Fruit fly (Drosophila melanogaster): ENCODE data around the gene p.
A peak's percentile ranks its signal among the peaks of the same experiment; 100 is the strongest.

Gene p

DNA sequence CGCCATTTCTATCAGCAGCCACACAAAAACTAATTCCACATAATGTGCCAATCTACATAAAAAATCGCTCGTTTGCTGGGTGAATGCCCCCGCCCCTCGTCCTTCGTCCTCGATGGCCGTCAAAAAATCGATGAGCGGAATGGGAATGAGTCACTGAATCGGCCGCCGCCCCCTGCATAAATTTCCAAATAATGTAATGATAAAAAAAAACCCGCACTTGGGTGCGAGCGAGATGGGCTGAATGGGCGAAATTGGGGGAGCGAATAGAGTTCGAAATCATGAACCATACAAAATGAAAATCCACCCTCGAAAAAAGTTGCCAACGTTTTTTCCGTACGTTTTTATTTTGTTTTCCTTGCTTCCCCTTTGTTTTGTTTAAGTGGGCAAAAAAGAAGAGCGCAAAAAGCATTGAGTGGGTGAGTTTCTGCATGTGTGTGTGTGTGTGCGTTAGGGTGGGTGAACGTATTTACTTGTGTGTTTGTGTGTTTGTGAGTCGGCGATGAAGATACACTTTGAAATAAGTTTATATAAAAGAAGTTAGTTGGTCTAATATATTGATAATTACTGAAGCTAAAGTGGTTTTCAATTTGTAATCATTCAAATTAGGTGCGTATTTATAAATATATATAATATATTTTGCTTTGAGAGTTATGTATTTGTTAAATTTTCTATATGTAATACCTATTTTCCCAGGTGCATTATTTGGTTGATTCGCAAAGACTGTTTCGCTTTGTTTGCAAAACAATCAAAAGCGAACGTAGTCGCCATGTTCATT lies 35.0 kb upstream of the p start (continued):
- peak; percentile 8 for TF ChIP-seq CG8924 (tag; optimal IDR thresholded peaks at IDR 0.05)
- no peak for TF ChIP-seq al (GFP tag; IDR thresholded peaks at IDR 0.05)
- no peak for TF ChIP-seq CG8944 (GFP tag; optimal IDR thresholded peaks at IDR 0.05)
- TF ChIP-seq Dp (GFP tag; optimal IDR thresholded peaks at IDR 0.05), result no peak
- no peak for TF ChIP-seq fu2 (GFP tag; optimal IDR thresholded peaks at IDR 0.05)
- no peak for TF ChIP-seq NC2β (GFP tag; optimal IDR thresholded peaks at IDR 0.05)
- no peak for TF ChIP-seq fru (optimal IDR thresholded peaks at IDR 0.05)
- TF ChIP-seq scrt (GFP tag; optimal IDR thresholded peaks at IDR 0.05), result no peak
- peak; percentile 93 for TF ChIP-seq abd-A (tag; optimal IDR thresholded peaks at IDR 0.05)
- peak; percentile 22 for TF ChIP-seq CG18262 (tag; optimal IDR thresholded peaks at IDR 0.05)
- TF ChIP-seq en (GFP tag; optimal IDR thresholded peaks at IDR 0.05), result no peak
- no peak for TF ChIP-seq CG6683 (GFP tag; optimal IDR thresholded peaks at IDR 0.05)
- TF ChIP-seq hbn (GFP tag; IDR thresholded peaks at IDR 0.05; ENCODE audit: partially characterized antibody), result no peak
- no peak for TF ChIP-seq PHDP (tag; optimal IDR thresholded peaks at IDR 0.05)
- peak; percentile 59 for TF ChIP-seq sr (GFP tag; IDR thresholded peaks at IDR 0.05)
- TF ChIP-seq CG3847 (GFP tag; IDR thresholded peaks at IDR 0.05), result no peak
- TF ChIP-seq Hand (GFP tag; optimal IDR thresholded peaks at IDR 0.05), result peak; percentile 10
- TF ChIP-seq Bgb (GFP tag; IDR thresholded peaks at IDR 0.05; ENCODE audit: partially characterized antibody), result no peak
- 0 out of 3 replicates have a peak, but pooled peaks have one; percentile 16 for TF ChIP-seq Mrtf (GFP tag; IDR thresholded peaks at IDR 0.05)
- TF ChIP-seq odd (GFP tag; optimal IDR thresholded peaks at IDR 0.05), result no peak
- no peak for TF ChIP-seq CG2678 (tag; optimal IDR thresholded peaks at IDR 0.05)

DNA sequence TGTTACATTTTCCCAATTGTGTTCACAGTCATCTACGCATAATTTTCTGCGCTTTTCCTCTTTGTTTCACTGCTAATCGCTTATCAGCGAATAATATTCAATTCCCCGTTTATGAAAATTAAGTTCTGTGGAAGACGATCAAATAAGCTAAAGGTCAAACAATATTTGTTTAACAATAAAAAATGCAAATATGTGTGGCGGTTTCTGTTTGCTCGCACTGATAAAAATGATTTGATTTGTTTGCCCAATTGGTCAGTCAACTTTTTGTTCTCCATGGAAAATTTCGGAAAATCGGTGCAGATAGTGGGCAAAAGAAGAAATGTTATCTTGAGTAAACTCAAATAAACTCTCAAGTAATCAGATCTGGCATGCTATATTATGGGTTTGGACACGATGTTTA lies 34.2 kb upstream of the p start:
- TF ChIP-seq D19B (GFP tag; optimal IDR thresholded peaks at IDR 0.05) (no peak), CG2202 (tag; optimal IDR thresholded peaks at IDR 0.05) (peak; percentile 1), Mes4 (GFP tag; optimal IDR thresholded peaks at IDR 0.05) (no peak), CG10209 (GFP tag; optimal IDR thresholded peaks at IDR 0.05) (no peak), CG9727 (GFP tag; optimal IDR thresholded peaks at IDR 0.05) (peak; percentile 10), dmrt11E (tag; optimal IDR thresholded peaks at IDR 0.05) (peak; percentile 1), luna (GFP tag; optimal IDR thresholded peaks at IDR 0.05) (no peak), CG42726 (GFP tag; IDR thresholded peaks at IDR 0.05; ENCODE audit: partially characterized antibody) (no peak), cwo (GFP tag; optimal IDR thresholded peaks at IDR 0.05) (no peak), CG1603 (tag; optimal IDR thresholded peaks at IDR 0.05) (peak; percentile 22), ham (GFP tag; IDR thresholded peaks at IDR 0.05) (no peak), ac (GFP tag; optimal IDR thresholded peaks at IDR 0.05) (peak; percentile 40), CG15696 (tag; optimal IDR thresholded peaks at IDR 0.05) (peak; percentile 38), CG6813 (GFP tag; optimal IDR thresholded peaks at IDR 0.05) (peak; percentile 32), Kr (GFP tag; optimal IDR thresholded peaks at IDR 0.05) (peak; percentile 17), CG9609 (GFP tag; optimal IDR thresholded peaks at IDR 0.05) (no peak), sens (GFP tag) (peak; percentile 81), CG31224 (GFP tag; IDR thresholded peaks at IDR 0.05) (no peak), CG15479 (GFP tag; optimal IDR thresholded peaks at IDR 0.05) (peak; percentile 40), fd102C (GFP tag; optimal IDR thresholded peaks at IDR 0.05) (peak; percentile 67), Camta (GFP tag; optimal IDR thresholded peaks at IDR 0.05) (no peak), stwl (tag; optimal IDR thresholded peaks at IDR 0.05) (no peak)

Data from whole organism, embryonic.